Worm (Caenorhabditis elegans): ENCODE measurements around the gene gana-1.
A peak's percentile ranks its signal among the peaks of the same experiment; 100 is the strongest.

The gana-1 gene

ce11 chrV:12074886-12075285 is 12.1 kb upstream of the gana-1 start, which contains the start of gene R07B7.6:
Gene R07B7.6 (minus strand): TSS chrV:12074986.
- TF ChIP-seq blmp-1 (tag; optimal IDR thresholded peaks at IDR 0.05; ENCODE audit: insufficient read depth) (no peak), ztf-11 (tag; optimal IDR thresholded peaks at IDR 0.05) (no peak), R02D3.7 (tag; optimal IDR thresholded peaks at IDR 0.05) (no peak), lin-13 (GFP tag; optimal IDR thresholded peaks at IDR 0.05) (no peak), mdl-1 (tag; optimal IDR thresholded peaks at IDR 0.05) (no peak), unc-55 (GFP tag; optimal IDR thresholded peaks at IDR 0.05) (no peak), ama-1 (optimal IDR thresholded peaks at IDR 0.05) (no peak), Y55F3AM.14 (GFP tag; optimal IDR thresholded peaks at IDR 0.05) (no peak), sma-3 (GFP tag; optimal IDR thresholded peaks at IDR 0.05) (no peak), nhr-11 (tag; optimal IDR thresholded peaks at IDR 0.05) (no peak), ceh-82 (tag; optimal IDR thresholded peaks at IDR 0.05) (no peak), egl-27 (tag; optimal IDR thresholded peaks at IDR 0.05) (no peak), skn-1 (tag; optimal IDR thresholded peaks at IDR 0.05) (no peak), snpc-4 (tag; optimal IDR thresholded peaks at IDR 0.05) (no peak), nhr-23 (tag; optimal IDR thresholded peaks at IDR 0.05) (no peak)

DNA sequence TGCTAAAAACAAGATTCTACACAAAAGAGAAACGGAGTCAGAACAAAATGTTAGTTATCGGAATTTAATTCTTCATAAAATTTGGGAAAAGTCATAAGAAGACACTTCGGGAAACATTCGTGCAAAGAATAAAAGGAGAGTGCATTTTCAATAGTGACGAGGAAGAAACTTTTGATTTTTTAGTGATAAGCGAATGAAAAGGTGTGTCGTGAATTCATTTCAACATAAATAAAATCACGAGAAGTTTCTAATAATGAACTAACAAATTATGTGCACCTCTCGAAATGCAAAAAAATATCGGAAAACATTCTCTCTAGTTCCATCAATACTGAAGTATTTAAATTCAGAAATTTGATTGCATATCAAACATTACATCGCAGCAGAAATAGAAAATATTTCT is 11.1 kb upstream of the gana-1 start:
- TF ChIP-seq elt-3 (tag; optimal IDR thresholded peaks at IDR 0.05) (no peak), nhr-23 (tag; optimal IDR thresholded peaks at IDR 0.05) (no peak), F13H6.1 (tag; optimal IDR thresholded peaks at IDR 0.05) (no peak), lsy-2 (tag; optimal IDR thresholded peaks at IDR 0.05) (no peak), aly-2 (tag; optimal IDR thresholded peaks at IDR 0.05) (no peak), unc-55 (GFP tag; optimal IDR thresholded peaks at IDR 0.05) (no peak), nhr-10 (tag; optimal IDR thresholded peaks at IDR 0.05) (no peak), unc-62 (GFP tag; optimal IDR thresholded peaks at IDR 0.05) (no peak), unc-39 (tag; optimal IDR thresholded peaks at IDR 0.05) (no peak), sma-9 (GFP tag; optimal IDR thresholded peaks at IDR 0.05) (no peak), sma-9 (tag; optimal IDR thresholded peaks at IDR 0.05) (no peak), fos-1 (tag; optimal IDR thresholded peaks at IDR 0.05) (peak; percentile 56), ztf-11 (tag; optimal IDR thresholded peaks at IDR 0.05) (no peak), R02D3.7 (tag; optimal IDR thresholded peaks at IDR 0.05) (no peak), nhr-11 (tag; optimal IDR thresholded peaks at IDR 0.05) (no peak), alr-1 (tag; optimal IDR thresholded peaks at IDR 0.05) (no peak), crh-2 (tag; optimal IDR thresholded peaks at IDR 0.05) (peak; percentile 0), ZK546.5 (tag; optimal IDR thresholded peaks at IDR 0.05) (no peak), lin-13 (GFP tag; optimal IDR thresholded peaks at IDR 0.05) (no peak), mbf-1 (tag; optimal IDR thresholded peaks at IDR 0.05) (no peak), nhr-21 (tag; optimal IDR thresholded peaks at IDR 0.05) (no peak), egl-27 (tag; optimal IDR thresholded peaks at IDR 0.05) (no peak), sma-3 (GFP tag; optimal IDR thresholded peaks at IDR 0.05) (no peak), lin-11 (tag; optimal IDR thresholded peaks at IDR 0.05) (no peak), C34F6.9 (tag; optimal IDR thresholded peaks at IDR 0.05) (no peak), mdl-1 (tag; optimal IDR thresholded peaks at IDR 0.05) (no peak), nhr-25 (tag; optimal IDR thresholded peaks at IDR 0.05) (no peak), skn-1 (tag; optimal IDR thresholded peaks at IDR 0.05) (peak; percentile 40), gmeb-1 (tag; optimal IDR thresholded peaks at IDR 0.05) (peak; percentile 20), nhr-12 (tag; optimal IDR thresholded peaks at IDR 0.05) (no peak), blmp-1 (tag; optimal IDR thresholded peaks at IDR 0.05; ENCODE audit: insufficient read depth) (no peak), nhr-77 (tag; optimal IDR thresholded peaks at IDR 0.05) (no peak), snpc-4 (tag; optimal IDR thresholded peaks at IDR 0.05) (no peak), zag-1 (tag; optimal IDR thresholded peaks at IDR 0.05) (no peak)

ce11 chrV:12080274-12080673 is 6.8 kb upstream of the gana-1 start, which contains the start of gene R07B7.9:
Gene R07B7.9 (minus strand): TSS chrV:12080374.
- no peak for TF ChIP-seq ztf-1 (GFP tag; conservative IDR thresholded peaks at IDR 0.05)
- no peak for TF ChIP-seq ZK546.5 (tag; optimal IDR thresholded peaks at IDR 0.05)
- no peak for TF ChIP-seq nhr-6 (tag; optimal IDR thresholded peaks at IDR 0.05)
- TF ChIP-seq elt-1 (tag; optimal IDR thresholded peaks at IDR 0.05): no peak
- no peak for TF ChIP-seq ztf-4 (tag; optimal IDR thresholded peaks at IDR 0.05)
- TF ChIP-seq nhr-23 (tag; optimal IDR thresholded peaks at IDR 0.05): no peak
- no peak for TF ChIP-seq nhr-10 (tag; optimal IDR thresholded peaks at IDR 0.05)
- TF ChIP-seq ceh-82 (tag; optimal IDR thresholded peaks at IDR 0.05): no peak
- no peak for TF ChIP-seq ama-1 (optimal IDR thresholded peaks at IDR 0.05)
- TF ChIP-seq ceh-16 (tag; optimal IDR thresholded peaks at IDR 0.05): no peak
- TF ChIP-seq nhr-11 (tag; optimal IDR thresholded peaks at IDR 0.05): no peak
- TF ChIP-seq skn-1 (tag; optimal IDR thresholded peaks at IDR 0.05): no peak
- no peak for TF ChIP-seq lin-39 (tag; optimal IDR thresholded peaks at IDR 0.05)
- TF ChIP-seq gmeb-1 (tag; optimal IDR thresholded peaks at IDR 0.05): no peak
- TF ChIP-seq lin-13 (GFP tag; optimal IDR thresholded peaks at IDR 0.05): no peak
- no peak for TF ChIP-seq lsy-2 (tag; optimal IDR thresholded peaks at IDR 0.05)
- no peak for TF ChIP-seq nhr-21 (tag; optimal IDR thresholded peaks at IDR 0.05)
